Fruit fly (Drosophila melanogaster): ENCODE results near the gene CG31809.

DNA sequence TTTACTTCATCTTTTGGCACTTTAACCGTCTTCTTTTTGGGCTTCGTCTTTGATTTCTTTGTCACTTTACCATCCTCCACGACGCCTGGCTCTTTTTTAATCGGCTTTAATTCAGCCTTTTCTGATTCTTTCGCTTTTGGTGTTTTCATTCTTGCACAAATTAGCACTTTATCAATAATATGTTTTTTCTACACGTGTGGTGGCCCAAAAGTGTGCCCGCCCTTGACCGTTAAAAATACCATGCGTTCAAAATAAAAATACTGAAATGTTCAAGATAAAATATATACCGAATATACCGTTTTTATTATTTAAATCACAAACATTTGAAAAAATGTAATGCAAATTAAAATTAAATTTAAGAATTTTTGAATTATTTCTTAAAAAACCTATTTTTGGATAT, 43.5 kb upstream of the CG31809 start, which contains the start of gene CG12288:
- TF ChIP-seq cic (GFP tag; optimal IDR thresholded peaks at IDR 0.05): no peak
- TF ChIP-seq CG11617 (GFP tag; optimal IDR thresholded peaks at IDR 0.05): no peak
- no peak for TF ChIP-seq Crg-1 (GFP tag; optimal IDR thresholded peaks at IDR 0.05)
- no peak for TF ChIP-seq tj (GFP tag; optimal IDR thresholded peaks at IDR 0.05)
- no peak for TF ChIP-seq Hr96 (GFP tag; optimal IDR thresholded peaks at IDR 0.05)
- TF ChIP-seq kay (GFP tag; ENCODE audit: borderline replicate concordance): no peak
- no peak for TF ChIP-seq CG14711 (tag; optimal IDR thresholded peaks at IDR 0.05)
